Fruit fly (Drosophila melanogaster) whole organism, adult: Measurements from ENCODE around the gene CG32708.

ENCODE experiments used
- CG33017 ChIP-seq: fragments of 200-800 bp; sonication (Bioruptor generic); optimal IDR thresholded peaks from 2 replicates; lab custom pipeline; 2018; ENCODE audit warnings: missing biosample characterization, mild to moderate bottlenecking, missing genetic modification characterization, moderate library complexity
- CG7101 ChIP-seq: fragments of 200-800 bp; sonication (Bioruptor generic); optimal IDR thresholded peaks from 2 replicates; lab custom pipeline; 2018; ENCODE audit warnings: missing biosample characterization, mild to moderate bottlenecking, missing genetic modification characterization, moderate library complexity
- Clk ChIP-seq: fragments of 200-800 bp; sonication (Bioruptor generic); optimal IDR thresholded peaks from 2 replicates; lab custom pipeline; 2017; ENCODE audit warnings: missing biosample characterization, missing genetic modification characterization
- tj ChIP-seq: fragments of 200-800 bp; sonication (Bioruptor generic); optimal IDR thresholded peaks from 3 replicates; lab custom pipeline; 2017; ENCODE audit warnings: missing biosample characterization, mild to moderate bottlenecking, missing genetic modification characterization, moderate library complexity

DNA sequence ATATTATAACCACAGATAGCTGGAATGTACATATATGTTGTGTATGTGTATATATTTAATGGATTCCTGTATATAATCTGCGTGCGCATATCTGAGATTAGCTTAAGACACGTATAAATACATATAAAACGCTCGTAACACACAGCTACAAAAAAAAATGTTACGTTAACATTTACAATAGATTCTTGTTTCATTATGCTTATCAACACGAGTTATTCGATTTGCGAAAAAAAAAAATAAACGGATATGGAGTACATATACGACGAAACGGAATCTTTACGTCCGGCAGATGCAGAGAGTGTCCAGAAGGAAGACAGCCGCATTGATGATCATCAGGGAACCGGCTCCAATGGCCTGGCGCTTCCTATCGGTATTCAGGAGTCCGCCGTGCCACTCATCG lies 14.4 kb upstream of the CG32708 start, which contains the start of gene CG10970:
- no peak for TF ChIP-seq tj (GFP tag; lab: Kevin White, UChicago)
- TF ChIP-seq CG7101 (tag; lab: Kevin White, UChicago) = no peak
- TF ChIP-seq CG33017 (tag; lab: Kevin White, UChicago) = no peak
- no peak for TF ChIP-seq Clk (GFP tag; lab: Kevin White, UChicago)
